Fruit fly (Drosophila melanogaster): ENCODE results near the gene opm.

opm gene

DNA sequence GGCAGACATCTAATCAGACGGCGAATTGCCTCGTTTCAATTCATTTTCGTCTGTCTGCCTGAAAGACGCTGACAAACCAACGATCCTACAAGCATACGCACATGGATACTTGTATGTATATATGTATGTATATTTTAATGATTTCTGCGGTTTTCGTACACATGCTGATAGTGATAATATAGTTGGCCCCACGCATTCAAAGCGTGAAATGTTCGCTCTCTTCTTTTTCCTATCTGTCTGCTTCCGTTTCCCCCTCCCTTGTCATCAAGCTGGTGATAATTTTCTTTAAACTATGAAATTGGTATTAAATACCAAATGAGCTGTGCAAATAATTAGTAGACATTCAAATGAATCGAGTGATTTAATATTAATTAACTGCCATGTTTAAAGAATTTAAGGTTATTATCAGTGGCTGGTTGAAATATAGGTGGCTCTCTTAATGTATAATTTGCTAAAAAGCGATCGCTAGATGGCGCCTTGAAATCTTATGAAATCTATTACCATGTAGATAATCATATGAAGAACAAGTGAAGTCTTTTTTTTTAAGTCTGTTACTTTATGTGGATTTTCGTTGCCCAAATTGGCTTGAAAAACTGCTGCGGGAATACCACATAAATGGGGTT lies 14.7 kb upstream of the opm start, which contains the start of gene CG33177 (continued):
- TF ChIP-seq Sin3A (optimal IDR thresholded peaks at IDR 0.05) (no peak), Dek (tag; optimal IDR thresholded peaks at IDR 0.05) (peak; percentile 23), CG15011 (GFP tag; optimal IDR thresholded peaks at IDR 0.05) (no peak), E2f2 (GFP tag; IDR thresholded peaks at IDR 0.05) (0 out of 2 replicates have a peak, but pooled peaks have one; percentile 9), CG12071 (GFP tag; optimal IDR thresholded peaks at IDR 0.05) (no peak), Hsf (GFP tag; optimal IDR thresholded peaks at IDR 0.05) (peak; percentile 16), lilli (GFP tag; optimal IDR thresholded peaks at IDR 0.05) (peak; percentile 40), tap (tag; optimal IDR thresholded peaks at IDR 0.05) (no peak), CG4328 (GFP tag; optimal IDR thresholded peaks at IDR 0.05) (no peak), oc (tag; optimal IDR thresholded peaks at IDR 0.05) (no peak), bab2 (GFP tag; optimal IDR thresholded peaks at IDR 0.05) (no peak), sug (tag; optimal IDR thresholded peaks at IDR 0.05) (peak; percentile 74), bbx (GFP tag; IDR thresholded peaks at IDR 0.05; ENCODE audit: partially characterized antibody) (no peak), CG4360 (GFP tag; IDR thresholded peaks at IDR 0.05) (no peak), CG11247 (GFP tag; IDR thresholded peaks at IDR 0.05) (no peak), her (GFP tag; optimal IDR thresholded peaks at IDR 0.05) (no peak), Fer1 (GFP tag; optimal IDR thresholded peaks at IDR 0.05) (no peak), Rx (GFP tag; IDR thresholded peaks at IDR 0.05) (no peak), mld (GFP tag; IDR thresholded peaks at IDR 0.05; ENCODE audit: partially characterized antibody) (no peak), Bdp1 (GFP tag; optimal IDR thresholded peaks at IDR 0.05) (no peak), Stat92E (GFP tag; optimal IDR thresholded peaks at IDR 0.05) (no peak), CG3838 (GFP tag; optimal IDR thresholded peaks at IDR 0.05) (no peak), hkb (optimal IDR thresholded peaks at IDR 0.05) (no peak), hkb (GFP tag; IDR thresholded peaks at IDR 0.05) (no peak), dati (GFP tag; IDR thresholded peaks at IDR 0.05) (no peak), CG13123 (GFP tag; optimal IDR thresholded peaks at IDR 0.05) (no peak), CG6854 (GFP tag; optimal IDR thresholded peaks at IDR 0.05) (no peak), HHEX (GFP tag; optimal IDR thresholded peaks at IDR 0.05) (no peak), eyg (GFP tag; optimal IDR thresholded peaks at IDR 0.05) (no peak), Jarid2 (GFP tag; optimal IDR thresholded peaks at IDR 0.05) (no peak), CG32532 (GFP tag; IDR thresholded peaks at IDR 0.05) (peak; percentile 21; the same call in 1 of the 2 replicates), tll (GFP tag; optimal IDR thresholded peaks at IDR 0.05) (no peak), CG17361 (GFP tag; IDR thresholded peaks at IDR 0.05) (no peak), Aef1 (GFP tag; IDR thresholded peaks at IDR 0.05) (no peak), gce (GFP tag; IDR thresholded peaks at IDR 0.05) (no peak), sqz (GFP tag; optimal IDR thresholded peaks at IDR 0.05) (no peak), br (optimal IDR thresholded peaks at IDR 0.05) (no peak), vvl (GFP tag; IDR thresholded peaks at IDR 0.05) (peak; percentile 34; the same call in 1 of the 2 replicates), cad (GFP tag; optimal IDR thresholded peaks at IDR 0.05) (no peak), CG11504 (tag; optimal IDR thresholded peaks at IDR 0.05) (peak; percentile 28), CG14965 (GFP tag; optimal IDR thresholded peaks at IDR 0.05; ENCODE audit: borderline replicate concordance) (no peak), fu2 (GFP tag; optimal IDR thresholded peaks at IDR 0.05) (no peak), CG15601 (tag; optimal IDR thresholded peaks at IDR 0.05) (no peak), ro (GFP tag; IDR thresholded peaks at IDR 0.05) (no peak), insv (GFP tag; optimal IDR thresholded peaks at IDR 0.05) (no peak), CG5180 (GFP tag; optimal IDR thresholded peaks at IDR 0.05) (no peak), CG6689 (GFP tag; IDR thresholded peaks at IDR 0.05) (no peak), corto (GFP tag; optimal IDR thresholded peaks at IDR 0.05) (no peak), CG10366 (GFP tag; IDR thresholded peaks at IDR 0.05) (no peak), bowl (GFP tag; IDR thresholded peaks at IDR 0.05) (no peak), CG1024 (GFP tag; IDR thresholded peaks at IDR 0.05) (no peak), tgo (GFP tag; IDR thresholded peaks at IDR 0.05) (no peak)
